Fruit fly (Drosophila melanogaster) whole organism, wandering third instar larva: ENCODE measurements around the gene PIG-H.
"Not testable (repeated sequence)": the region's sequence is repeated elsewhere in the genome, so short reads cannot be mapped to it uniquely, and the experiment has no call there.

ENCODE experiments used
- Abd-B ChIP-seq: fragments of >200 bp; optimal IDR thresholded peaks from 2 replicates; lab custom pipeline; 2017; ENCODE audit warnings: missing biosample characterization, missing genetic modification characterization
- CG32264 ChIP-seq: fragments of 200-800 bp; sonication (Bioruptor generic); optimal IDR thresholded peaks from 2 replicates; lab custom pipeline; 2016; ENCODE audit warnings: missing biosample characterization, missing genetic modification characterization
- CG9705 ChIP-seq: fragments of 200-800 bp; sonication (Bioruptor generic); optimal IDR thresholded peaks from 2 replicates; lab custom pipeline; 2018; ENCODE audit warnings: missing biosample characterization, mild to moderate bottlenecking, missing genetic modification characterization
- CrebA ChIP-seq: fragments of 200-800 bp; sonication (Bioruptor generic); optimal IDR thresholded peaks from 2 replicates; lab custom pipeline; 2016; ENCODE audit warnings: missing biosample characterization, mild to moderate bottlenecking, missing genetic modification characterization, borderline replicate concordance
- GATAd ChIP-seq: sonication (Bioruptor generic); optimal IDR thresholded peaks from 2 replicates; lab custom pipeline; 2016; ENCODE audit warnings: missing biosample characterization, missing genetic modification characterization
- HLH106 ChIP-seq: fragments of 200-800 bp; optimal IDR thresholded peaks from 3 replicates; lab custom pipeline; 2019; ENCODE audit warnings: missing biosample characterization, mild to moderate bottlenecking, missing genetic modification characterization, moderate library complexity
- Hnf4 ChIP-seq: fragments of 200-800 bp; sonication (Bioruptor generic); optimal IDR thresholded peaks from 2 replicates; lab custom pipeline; 2016; ENCODE audit warnings: missing biosample characterization, mild to moderate bottlenecking, missing genetic modification characterization
- Hr78 ChIP-seq: fragments of >200 bp; optimal IDR thresholded peaks from 2 replicates; lab custom pipeline; 2017; ENCODE audit warnings: missing biosample characterization, missing genetic modification characterization
- Jra ChIP-seq: sonication (Bioruptor generic); optimal IDR thresholded peaks from 2 replicates; lab custom pipeline; 2016; ENCODE audit warnings: missing biosample characterization, missing genetic modification characterization
- Mio ChIP-seq: sonication (Bioruptor generic); optimal IDR thresholded peaks from 2 replicates; lab custom pipeline; 2016; ENCODE audit warnings: missing biosample characterization, missing genetic modification characterization
- Myc ChIP-seq: fragments of >200 bp; optimal IDR thresholded peaks from 2 replicates; lab custom pipeline; 2017
- N ChIP-seq: fragments of >200 bp; optimal IDR thresholded peaks from 2 replicates; lab custom pipeline; 2018; ENCODE audit warnings: missing biosample characterization, missing external identifiers, missing genetic modification characterization
- OdsH ChIP-seq: fragments of 200-800 bp; sonication (Bioruptor generic); optimal IDR thresholded peaks from 2 replicates; lab custom pipeline; 2016; ENCODE audit warnings: missing biosample characterization, mild to moderate bottlenecking, missing genetic modification characterization
- Rel ChIP-seq, 2 experiments: fragments of 200-800 bp; sonication (Bioruptor generic) in 1 of 2; optimal IDR thresholded peaks; 2 replicates in 1 of 2; 3 replicates in 1 of 2; lab custom pipeline; 2016 to 2019; ENCODE audit warnings: mild to moderate bottlenecking in 2 of 2, missing biosample characterization in 2 of 2, missing genetic modification characterization in 2 of 2, moderate library complexity in 1 of 2
- Sp1 ChIP-seq: fragments of 200-800 bp; sonication (Bioruptor generic); optimal IDR thresholded peaks from 3 replicates; lab custom pipeline; 2019; ENCODE audit warnings: missing biosample characterization, mild to moderate bottlenecking, missing genetic modification characterization, moderate library complexity
- Vsx2 ChIP-seq: fragments of 200-300, 225-300 bp; sonication (Bioruptor generic); optimal IDR thresholded peaks from 2 replicates; lab custom pipeline; 2018; ENCODE audit warnings: missing biosample characterization, missing genetic modification characterization; ENCODE audit not compliant: partially characterized antibody
- br ChIP-seq: fragments of 200-800 bp; sonication (Bioruptor generic); optimal IDR thresholded peaks from 2 replicates; lab custom pipeline; 2016; ENCODE audit warnings: missing biosample characterization, missing genetic modification characterization
- dl ChIP-seq, 2 experiments: fragments of 175-275, 200-275 bp in 1 of 2; fragments of 200-275 bp in 1 of 2; sonication (Bioruptor generic); optimal IDR thresholded peaks; lab custom pipeline; 2018; ENCODE audit warnings: mild to moderate bottlenecking in 2 of 2, missing biosample characterization in 2 of 2, missing genetic modification characterization in 2 of 2, moderate library complexity in 2 of 2; ENCODE audit not compliant: partially characterized antibody in 2 of 2, insufficient read depth in 1 of 2
- dmrt93B ChIP-seq: fragments of 200-800 bp; sonication (Bioruptor generic); optimal IDR thresholded peaks from 2 replicates; lab custom pipeline; 2018; ENCODE audit warnings: missing biosample characterization, mild to moderate bottlenecking, missing genetic modification characterization
- dsf ChIP-seq: sonication (Bioruptor generic); optimal IDR thresholded peaks from 2 replicates; lab custom pipeline; 2016; ENCODE audit warnings: missing biosample characterization, missing genetic modification characterization, borderline replicate concordance
- ey ChIP-seq: fragments of 200-800 bp; sonication (Bioruptor generic); optimal IDR thresholded peaks from 2 replicates; lab custom pipeline; 2016; ENCODE audit warnings: missing biosample characterization, missing genetic modification characterization
- foxo ChIP-seq, 2 experiments: fragments of 200-800 bp; sonication (Bioruptor generic); optimal IDR thresholded peaks; 2 replicates in 1 of 2; 3 replicates in 1 of 2; lab custom pipeline; 2016 to 2017; ENCODE audit warnings: missing biosample characterization in 2 of 2, missing genetic modification characterization in 2 of 2
- fru ChIP-seq: fragments of 200-800 bp; sonication (Bioruptor generic); optimal IDR thresholded peaks from 3 replicates; lab custom pipeline; 2016; ENCODE audit warnings: missing biosample characterization, mild to moderate bottlenecking, missing genetic modification characterization
- h ChIP-seq: fragments of 200-800 bp; sonication (Bioruptor generic); optimal IDR thresholded peaks from 3 replicates; lab custom pipeline; 2016; ENCODE audit warnings: missing biosample characterization, mild to moderate bottlenecking, missing genetic modification characterization
- jim ChIP-seq: fragments of 175-275, 200-325 bp; sonication (Bioruptor generic); optimal IDR thresholded peaks from 2 replicates; lab custom pipeline; 2016; ENCODE audit warnings: missing biosample characterization, mild to moderate bottlenecking, missing genetic modification characterization
- pan ChIP-seq: fragments of >200 bp; optimal IDR thresholded peaks from 2 replicates; lab custom pipeline; 2017
- rgr ChIP-seq: fragments of 200-800 bp; sonication (Bioruptor generic); optimal IDR thresholded peaks from 3 replicates; lab custom pipeline; 2016; ENCODE audit warnings: missing biosample characterization, mild to moderate bottlenecking, missing genetic modification characterization
- sv ChIP-seq: fragments of 200-800 bp; sonication (Bioruptor generic); optimal IDR thresholded peaks from 3 replicates; lab custom pipeline; 2016; ENCODE audit warnings: missing biosample characterization, missing genetic modification characterization
- tai ChIP-seq: sonication (Bioruptor generic); optimal IDR thresholded peaks from 2 replicates; lab custom pipeline; 2016; ENCODE audit warnings: missing biosample characterization, missing genetic modification characterization
- usp ChIP-seq: fragments of >200 bp; optimal IDR thresholded peaks from 2 replicates; lab custom pipeline; 2017; ENCODE audit warnings: missing biosample characterization, missing genetic modification characterization
- woc ChIP-seq: sonication (Bioruptor generic); optimal IDR thresholded peaks from 2 replicates; lab custom pipeline; 2016; ENCODE audit warnings: missing biosample characterization, mild to moderate bottlenecking, missing genetic modification characterization

The PIG-H gene

dm6 chr3R:8037896-8038295 lies 38.3 kb downstream of the PIG-H start:
- peak; percentile 48 for TF ChIP-seq rgr (GFP tag; lab: Kevin White, UChicago)
- TF ChIP-seq br (GFP tag; lab: Kevin White, UChicago): peak; percentile 1
- TF ChIP-seq usp (GFP tag; lab: Kevin White, UChicago): no peak
- peak; percentile 23 for TF ChIP-seq h
- TF ChIP-seq CG32264 (GFP tag; lab: Kevin White, UChicago): no peak
- peak; percentile 42 for TF ChIP-seq HLH106
- TF ChIP-seq dsf: no peak
- TF ChIP-seq fru: peak; percentile 46
- TF ChIP-seq dmrt93B (GFP tag; lab: Kevin White, UChicago): no peak
- peak; percentile 27 for TF ChIP-seq Hnf4 (GFP tag; lab: Kevin White, UChicago)
- peak in 1 of 2 experiments; percentile 53 for TF ChIP-seq foxo (GFP tag; optimal IDR thresholded peaks at IDR 0.05; lab: Kevin White, UChicago)
- TF ChIP-seq ey (GFP tag; lab: Kevin White, UChicago): no peak
- no peak for TF ChIP-seq Sp1 (GFP tag; lab: Kevin White, UChicago)
- TF ChIP-seq GATAd (GFP tag; lab: Kevin White, UChicago): no peak

DNA sequence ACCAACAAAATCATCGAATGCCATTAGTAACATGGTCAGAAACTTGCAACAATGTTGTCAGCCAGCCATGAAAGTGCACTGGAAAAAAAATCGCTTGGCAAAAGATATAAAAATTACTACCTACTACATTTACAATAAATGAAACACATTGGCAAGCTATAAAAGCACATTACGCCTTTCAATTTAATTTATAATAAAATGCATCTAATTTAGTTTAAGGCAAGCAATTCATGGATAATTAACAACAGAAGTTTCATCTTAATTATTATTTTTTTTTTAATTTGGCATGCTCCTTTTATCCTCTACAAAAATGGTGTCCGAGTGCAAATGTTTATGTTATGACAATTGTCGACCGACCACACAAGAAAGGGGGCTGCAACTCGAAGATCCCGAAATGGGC lies 39.3 kb downstream of the PIG-H start:
- TF ChIP-seq OdsH (GFP tag; lab: Kevin White, UChicago): no peak
- TF ChIP-seq Rel (GFP tag; optimal IDR thresholded peaks at IDR 0.05; lab: Kevin White, UChicago): no peak
- no peak for TF ChIP-seq Rel (tag; optimal IDR thresholded peaks at IDR 0.05; lab: Kevin White, UChicago)
- TF ChIP-seq Abd-B (GFP tag; lab: Kevin White, UChicago): no peak
- no peak for TF ChIP-seq CG32264 (GFP tag; lab: Kevin White, UChicago)
- TF ChIP-seq foxo (GFP tag; optimal IDR thresholded peaks at IDR 0.05; lab: Kevin White, UChicago): no peak
- no peak for TF ChIP-seq ey (GFP tag; lab: Kevin White, UChicago)
- TF ChIP-seq dmrt93B (GFP tag; lab: Kevin White, UChicago): no peak
- no peak for TF ChIP-seq CG9705 (GFP tag; lab: Kevin White, UChicago)
- no peak for TF ChIP-seq N (GFP tag; lab: Kevin White, UChicago)
- no peak for TF ChIP-seq tai (GFP tag; lab: Kevin White, UChicago)
- no peak for TF ChIP-seq dl (GFP tag; optimal IDR thresholded peaks at IDR 0.05; lab: Kevin White, UChicago; ENCODE audit: insufficient read depth in 1 of 2, partially characterized antibody in 2 of 2)
- no peak for TF ChIP-seq woc (GFP tag; lab: Kevin White, UChicago)
- TF ChIP-seq Mio (GFP tag; lab: Kevin White, UChicago): no peak
- no peak for TF ChIP-seq rgr (GFP tag; lab: Kevin White, UChicago)
- no peak for TF ChIP-seq Hnf4 (GFP tag; lab: Kevin White, UChicago)
- no peak for TF ChIP-seq Sp1 (GFP tag; lab: Kevin White, UChicago)
- no peak for TF ChIP-seq jim
- TF ChIP-seq Myc (lab: Kevin White, UChicago): no peak
- no peak for TF ChIP-seq Vsx2 (GFP tag; lab: Kevin White, UChicago)

dm6 chr3R:8040843-8041242 lies 41.2 kb downstream of the PIG-H start, which contains the start of gene CG43060:
TSS of gene CG43060 (plus strand) at chr3R:8041224.
- TF ChIP-seq CrebA: no peak
- TF ChIP-seq OdsH (GFP tag; lab: Kevin White, UChicago): peak; percentile 10
- no peak for TF ChIP-seq HLH106
- no peak for TF ChIP-seq woc (GFP tag; lab: Kevin White, UChicago)
- peak; percentile 16 for TF ChIP-seq fru
- TF ChIP-seq ey (GFP tag; lab: Kevin White, UChicago): peak; percentile 16
- TF ChIP-seq h: peak; percentile 11
- TF ChIP-seq foxo (GFP tag; optimal IDR thresholded peaks at IDR 0.05; lab: Kevin White, UChicago): peak in 1 of 2 experiments; percentile 27
- peak; percentile 38 for TF ChIP-seq rgr (GFP tag; lab: Kevin White, UChicago)
- TF ChIP-seq Mio (GFP tag; lab: Kevin White, UChicago): no peak
- no peak for TF ChIP-seq sv (GFP tag; lab: Kevin White, UChicago)
- TF ChIP-seq, all 38 proteins: peak for 6

DNA sequence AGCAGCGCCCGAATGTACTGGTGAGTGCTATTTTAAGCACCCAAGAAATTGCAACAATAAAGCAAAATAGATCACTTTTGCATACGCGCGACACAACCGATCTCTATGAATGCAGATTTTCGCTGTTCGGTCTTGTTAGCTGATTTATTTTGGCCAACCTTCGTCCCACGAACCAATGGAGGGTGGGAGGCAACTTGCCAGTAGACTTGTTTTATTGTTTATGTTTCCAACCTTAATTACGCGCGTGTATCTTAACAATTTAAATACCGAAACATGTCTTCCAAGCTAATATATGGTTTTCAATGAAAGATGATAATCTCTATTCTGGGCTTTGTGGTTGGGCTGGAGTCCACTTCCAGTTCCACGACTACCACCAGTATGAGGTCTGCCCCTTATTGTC lies 49.2 kb downstream of the PIG-H start, which contains the start of gene CG43618:
Gene CG43618, plus strand, starts transcription at position 301 of the 400 bp plus-strand sequence.
- TF ChIP-seq pan (lab: Kevin White, UChicago); Jra (GFP tag; lab: Kevin White, UChicago); jim: not testable (repeated sequence)
- TF ChIP-seq, all 38 proteins: peak for 0; not testable (repeated sequence) for 38

DNA sequence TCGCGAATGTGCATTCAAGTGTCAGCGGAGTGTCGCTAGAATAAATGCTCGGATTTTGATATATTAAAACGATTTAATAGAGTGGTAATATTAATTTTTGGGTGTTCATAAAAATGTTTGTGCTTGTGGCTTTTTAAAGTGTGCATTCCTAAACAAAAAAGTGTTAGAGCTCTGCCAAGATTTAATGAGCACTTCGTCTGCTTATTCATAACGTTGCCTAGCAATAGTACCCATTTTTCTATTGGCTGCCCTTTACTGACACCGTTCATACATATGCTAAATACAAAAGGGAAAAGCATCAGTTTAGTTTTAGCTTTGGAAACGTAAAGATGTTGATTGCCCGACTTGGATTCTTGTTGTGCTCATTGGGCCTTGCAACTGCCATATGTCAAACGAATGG lies 49.7 kb downstream of the PIG-H start, which contains the start of gene CG43061:
Gene CG43061, plus strand, starts transcription at position 301 of the 400 bp plus-strand sequence.
- TF ChIP-seq usp (GFP tag; lab: Kevin White, UChicago); Hr78 (GFP tag; lab: Kevin White, UChicago); foxo (GFP tag; optimal IDR thresholded peaks at IDR 0.05; lab: Kevin White, UChicago): not testable (repeated sequence)
